Worm (Caenorhabditis elegans) whole organism, young adult: ENCODE data around the gene R05G9.3.

Experiments used
- C17E4.6 ChIP-seq: fragments of 200-800 bp; sonication (Bioruptor generic); IDR thresholded peaks from 2 replicates; pipeline ENCODE4 v1.3.6; 2022; ENCODE audit warnings: missing genetic modification reagents, missing genetic modification characterization, missing compliant biosample characterization
- F33H1.4 ChIP-seq: fragments of 200-800 bp; sonication (Bioruptor generic); IDR thresholded peaks from 2 replicates; pipeline ENCODE4 v1.3.6; 2022; ENCODE audit warnings: missing genetic modification reagents, missing genetic modification characterization, missing compliant biosample characterization
- F49E8.2 ChIP-seq: sonication (generic microtip); optimal IDR thresholded peaks from 3 replicates; lab custom pipeline; 2017; ENCODE audit warnings: missing genetic modification characterization, mild to moderate bottlenecking, missing compliant biosample characterization, antibody characterized with exemption, moderate library complexity; ENCODE audit not compliant: insufficient read depth
- F52B5.7 ChIP-seq: sonication (generic microtip); optimal IDR thresholded peaks from 2 replicates; lab custom pipeline; 2016; ENCODE audit warnings: mild to moderate bottlenecking, missing genetic modification characterization, missing compliant biosample characterization
- F55B11.4 ChIP-seq: sonication (generic microtip); optimal IDR thresholded peaks from 2 replicates; lab custom pipeline; 2016; ENCODE audit warnings: missing compliant biosample characterization, missing genetic modification characterization, borderline replicate concordance; ENCODE audit not compliant: insufficient read depth
- F57A8.1 ChIP-seq: fragments of 200-800 bp; sonication (Bioruptor generic); optimal IDR thresholded peaks from 2 replicates; lab custom pipeline; 2018; ENCODE audit warnings: mild to moderate bottlenecking, missing genetic modification characterization, moderate library complexity, missing compliant biosample characterization
- K12H6.12 ChIP-seq: fragments of 200-800 bp; sonication (Bioruptor generic); optimal IDR thresholded peaks from 2 replicates; lab custom pipeline; 2018; ENCODE audit warnings: mild to moderate bottlenecking, missing genetic modification characterization, missing compliant biosample characterization
- T07F8.4 ChIP-seq: sonication (generic microtip); optimal IDR thresholded peaks from 2 replicates; lab custom pipeline; 2016; ENCODE audit warnings: mild to moderate bottlenecking, missing genetic modification characterization, moderate library complexity, missing compliant biosample characterization
- Y79H2A.3 ChIP-seq: fragments of 200-800 bp; sonication (Bioruptor generic); conservative IDR thresholded peaks from 2 replicates; pipeline ENCODE4 v1.3.6; 2022; ENCODE audit warnings: missing genetic modification reagents, missing genetic modification characterization, missing compliant biosample characterization
- Y95B8A.8 ChIP-seq: fragments of 200-800 bp; sonication (Bioruptor generic); IDR thresholded peaks from 2 replicates; pipeline ENCODE4 v1.3.6; 2022; ENCODE audit warnings: missing genetic modification reagents, missing genetic modification characterization, missing compliant biosample characterization
- akir-1 ChIP-seq: fragments of 200-800 bp; sonication (Bioruptor generic); optimal IDR thresholded peaks from 2 replicates; lab custom pipeline; 2018; ENCODE audit warnings: mild to moderate bottlenecking, missing genetic modification characterization, moderate library complexity, missing compliant biosample characterization
- attf-3 ChIP-seq: fragments of 200-800 bp; sonication (Bioruptor generic); conservative IDR thresholded peaks from 2 replicates; pipeline ENCODE4 v1.3.6; 2022; ENCODE audit warnings: missing genetic modification reagents, missing genetic modification characterization, missing compliant biosample characterization
- cebp-1 ChIP-seq, 2 experiments: fragments of 200-800 bp in 1 of 2; sonication (Bioruptor generic) in 1 of 2; sonication (generic microtip) in 1 of 2; IDR thresholded peaks in 1 of 2; optimal IDR thresholded peaks in 1 of 2; 2 replicates each; pipeline versions ENCODE4 v1.3.6 to Lab custom; 2017 to 2022; ENCODE audit warnings: missing compliant biosample characterization in 2 of 2, missing genetic modification characterization in 2 of 2, mild to moderate bottlenecking in 1 of 2, missing genetic modification reagents in 1 of 2, moderate library complexity in 1 of 2
- cebp-2 ChIP-seq: fragments of 200-800 bp; sonication (Bioruptor generic); IDR thresholded peaks from 2 replicates; pipeline ENCODE4 v1.3.6; 2022; ENCODE audit warnings: missing genetic modification characterization, missing compliant biosample characterization
- ceh-40 ChIP-seq: fragments of 200-800 bp; sonication (Bioruptor generic); IDR thresholded peaks from 2 replicates; pipeline ENCODE4 v1.3.6; 2022; ENCODE audit warnings: missing genetic modification characterization, missing compliant biosample characterization
- chd-7 ChIP-seq: sonication (generic microtip); optimal IDR thresholded peaks from 2 replicates; lab custom pipeline; 2016; ENCODE audit warnings: mild to moderate bottlenecking, missing genetic modification characterization, moderate library complexity, missing compliant biosample characterization
- dox-1 ChIP-seq: fragments of 200-800 bp; sonication (Bioruptor generic); IDR thresholded peaks from 2 replicates; pipeline ENCODE4 v1.3.6; 2022; ENCODE audit warnings: missing genetic modification reagents, missing genetic modification characterization, missing compliant biosample characterization
- dpff-1 ChIP-seq: sonication (generic microtip); optimal IDR thresholded peaks from 2 replicates; lab custom pipeline; 2017; ENCODE audit warnings: mild to moderate bottlenecking, missing genetic modification characterization, missing compliant biosample characterization
- dpl-1 ChIP-seq: fragments of 150-350 bp; optimal IDR thresholded peaks from 2 replicates; lab custom pipeline; 2014; ENCODE audit warnings: missing biosample characterization, missing genetic modification reagents, missing genetic modification characterization
- egrh-3 ChIP-seq: fragments of 200-800 bp; sonication (Bioruptor generic); IDR thresholded peaks from 2 replicates; pipeline ENCODE4 v1.3.6; 2022; ENCODE audit warnings: missing genetic modification reagents, missing genetic modification characterization, missing compliant biosample characterization
- ets-4 ChIP-seq: fragments of 200-800 bp; sonication (Bioruptor generic); optimal IDR thresholded peaks from 2 replicates; lab custom pipeline; 2018; ENCODE audit warnings: mild to moderate bottlenecking, missing genetic modification characterization, missing compliant biosample characterization
- lin-26 ChIP-seq: fragments of 200-800 bp; sonication (Bioruptor generic); IDR thresholded peaks from 2 replicates; pipeline ENCODE4 v1.3.6; 2022; ENCODE audit warnings: missing genetic modification reagents, missing genetic modification characterization, missing compliant biosample characterization
- lin-40 ChIP-seq: sonication (generic microtip); optimal IDR thresholded peaks from 2 replicates; lab custom pipeline; 2016; ENCODE audit warnings: missing genetic modification characterization, mild to moderate bottlenecking, missing compliant biosample characterization, missing genotype, missing genetic modification reagents
- lin-54 ChIP-seq: fragments of 200-800 bp; sonication (Bioruptor generic); optimal IDR thresholded peaks from 2 replicates; lab custom pipeline; 2018; ENCODE audit warnings: mild to moderate bottlenecking, missing genetic modification characterization, missing compliant biosample characterization
- lsy-27 ChIP-seq: sonication (generic microtip); optimal IDR thresholded peaks from 2 replicates; lab custom pipeline; 2017; ENCODE audit warnings: missing genetic modification characterization, mild to moderate bottlenecking, missing compliant biosample characterization, antibody characterized with exemption, missing genotype, borderline replicate concordance; ENCODE audit not compliant: insufficient read depth
- madf-10 ChIP-seq: sonication (generic microtip); optimal IDR thresholded peaks from 2 replicates; lab custom pipeline; 2016; ENCODE audit warnings: mild to moderate bottlenecking, missing genetic modification characterization, missing compliant biosample characterization
- madf-6 ChIP-seq: fragments of 200-800 bp; sonication (Bioruptor generic); IDR thresholded peaks from 2 replicates; pipeline ENCODE4 v1.3.6; 2022; ENCODE audit warnings: missing genetic modification reagents, missing genetic modification characterization, missing compliant biosample characterization
- madf-8 ChIP-seq: fragments of 200-800 bp; sonication (Bioruptor generic); conservative IDR thresholded peaks from 2 replicates; pipeline ENCODE4 v1.3.6; 2022; ENCODE audit warnings: missing genetic modification reagents, missing genetic modification characterization, missing compliant biosample characterization
- nfya-1 ChIP-seq: sonication (generic microtip); optimal IDR thresholded peaks from 2 replicates; lab custom pipeline; 2017; ENCODE audit warnings: antibody characterized with exemption, missing compliant biosample characterization, missing genetic modification characterization, borderline replicate concordance; ENCODE audit not compliant: insufficient read depth
- nfya-2 ChIP-seq: fragments of 200-800 bp; sonication (Bioruptor generic); IDR thresholded peaks from 2 replicates; pipeline ENCODE4 v1.3.6; 2022; ENCODE audit warnings: missing genetic modification reagents, missing genetic modification characterization, missing compliant biosample characterization
- nhr-27 ChIP-seq: fragments of 200-800 bp; sonication (Bioruptor generic); optimal IDR thresholded peaks from 2 replicates; lab custom pipeline; 2018; ENCODE audit warnings: mild to moderate bottlenecking, missing genetic modification characterization, moderate library complexity, missing compliant biosample characterization
- pha-4 ChIP-seq: fragments of 150-350 bp; sonication (generic microtip); optimal IDR thresholded peaks from 2 replicates; lab custom pipeline; 2014; ENCODE audit warnings: missing biosample characterization, missing genetic modification reagents, missing genetic modification characterization
- sdz-38 ChIP-seq: sonication (generic microtip); optimal IDR thresholded peaks from 2 replicates; lab custom pipeline; 2016; ENCODE audit warnings: missing genotype, missing genetic modification characterization, missing compliant biosample characterization
- snpc-1.3 ChIP-seq: sonication (generic microtip); optimal IDR thresholded peaks from 2 replicates; lab custom pipeline; 2017; ENCODE audit warnings: missing genetic modification characterization, mild to moderate bottlenecking, missing compliant biosample characterization, antibody characterized with exemption, moderate library complexity, missing genotype, missing genetic modification reagents; ENCODE audit not compliant: insufficient read depth
- unc-130 ChIP-seq: sonication (generic microtip); optimal IDR thresholded peaks from 2 replicates; lab custom pipeline; 2016; ENCODE audit warnings: missing genetic modification reagents, missing genetic modification characterization, missing compliant biosample characterization
- ztf-18 ChIP-seq: sonication (generic microtip); optimal IDR thresholded peaks from 2 replicates; lab custom pipeline; 2016; ENCODE audit warnings: missing genotype, mild to moderate bottlenecking, missing genetic modification characterization, missing compliant biosample characterization
- ztf-22 ChIP-seq: fragments of 200-800 bp; sonication (Bioruptor generic); optimal IDR thresholded peaks from 2 replicates; lab custom pipeline; 2018; ENCODE audit warnings: mild to moderate bottlenecking, missing genetic modification characterization, moderate library complexity, missing compliant biosample characterization
- ztf-28 ChIP-seq: fragments of 200-800 bp; sonication (Bioruptor generic); IDR thresholded peaks from 2 replicates; pipeline ENCODE4 v1.3.6; 2022; ENCODE audit warnings: missing genetic modification reagents, missing genetic modification characterization, missing compliant biosample characterization
- ztf-3 ChIP-seq: fragments of 200-800 bp; sonication (Bioruptor generic); optimal IDR thresholded peaks from 2 replicates; lab custom pipeline; 2018; ENCODE audit warnings: mild to moderate bottlenecking, missing genetic modification characterization, missing compliant biosample characterization

R05G9.3 gene

ce11 chrII:6491187-6491586, 10.1 kb downstream of the R05G9.3 start (continued):
- TF ChIP-seq lsy-27 (tag; lab: Kevin White, UChicago) (no peak), ztf-28 (GFP tag; lab: Robert Waterston, UW) (no peak), cebp-1 (GFP tag; IDR thresholded peaks at IDR 0.05; lab: Robert Waterston, UW) (0 out of 2 replicates have a peak, but pooled peaks have one; percentile 18), cebp-1 (tag; optimal IDR thresholded peaks at IDR 0.05; lab: Kevin White, UChicago) (peak; percentile 50), sdz-38 (tag; lab: Kevin White, UChicago) (no peak), F55B11.4 (tag; lab: Kevin White, UChicago) (no peak), lin-54 (GFP tag; lab: Kevin White, UChicago) (peak; percentile 69), nfya-2 (GFP tag; lab: Robert Waterston, UW) (no peak), ztf-3 (no peak), lin-26 (GFP tag; lab: Robert Waterston, UW) (peak; percentile 73), nfya-1 (tag; lab: Kevin White, UChicago) (no peak), snpc-1.3 (tag; lab: Kevin White, UChicago) (peak; percentile 82), F33H1.4 (peak; percentile 88), chd-7 (no peak), T07F8.4 (tag; lab: Kevin White, UChicago) (peak; percentile 6), madf-6 (GFP tag; lab: Robert Waterston, UW) (peak; percentile 86), ceh-40 (GFP tag; lab: Robert Waterston, UW) (0 out of 2 replicates have a peak, but pooled peaks have one; percentile 74), dox-1 (GFP tag; lab: Robert Waterston, UW) (no peak), dpl-1 (no peak), nhr-27 (no peak), attf-3 (GFP tag; lab: Robert Waterston, UW) (no peak), lin-40 (tag; lab: Kevin White, UChicago) (no peak), F57A8.1 (GFP tag; lab: Kevin White, UChicago) (no peak), F49E8.2 (peak; percentile 93), Y95B8A.8 (GFP tag; lab: Robert Waterston, UW) (peak; percentile 88), ets-4 (GFP tag; lab: Kevin White, UChicago) (no peak), akir-1 (GFP tag; lab: Kevin White, UChicago) (no peak), K12H6.12 (no peak), dpff-1 (no peak), pha-4 (tag; lab: Kevin White, UChicago) (no peak), Y79H2A.3 (GFP tag; lab: Robert Waterston, UW) (peak; percentile 89), madf-10 (no peak), cebp-2 (GFP tag; lab: Robert Waterston, UW) (0 out of 2 replicates have a peak, but pooled peaks have one; percentile 59), madf-8 (GFP tag; lab: Robert Waterston, UW) (peak; percentile 37; the same call in 1 of the 2 replicates), egrh-3 (GFP tag; lab: Robert Waterston, UW) (no peak), ztf-22 (no peak), F52B5.7 (tag; lab: Kevin White, UChicago) (no peak), unc-130 (GFP tag; lab: Kevin White, UChicago) (peak; percentile 59), ztf-18 (tag; lab: Kevin White, UChicago) (no peak), C17E4.6 (GFP tag; lab: Robert Waterston, UW) (0 out of 2 replicates have a peak, but pooled peaks have one; percentile 66)
